Worm (Caenorhabditis elegans) whole organism, L3 larva: ENCODE measurements around the gene col-81.

Experiments used
- R02D3.7 ChIP-seq: fragments of 150-350 bp; optimal IDR thresholded peaks from 2 replicates; lab custom pipeline; 2014; ENCODE audit warnings: missing biosample characterization, missing genetic modification characterization
- ZK546.5 ChIP-seq: sonication (generic microtip); optimal IDR thresholded peaks from 2 replicates; lab custom pipeline; 2017; ENCODE audit warnings: missing biosample characterization, missing genetic modification characterization
- aly-2 ChIP-seq: fragments of 150-350 bp; optimal IDR thresholded peaks from 2 replicates; lab custom pipeline; 2014; ENCODE audit warnings: missing biosample characterization, missing genetic modification characterization
- ama-1 ChIP-seq: fragments of 150-350 bp; optimal IDR thresholded peaks from 2 replicates; lab custom pipeline; 2018
- ceh-28 ChIP-seq: fragments of 150-350 bp; optimal IDR thresholded peaks from 2 replicates; lab custom pipeline; 2014; ENCODE audit warnings: missing biosample characterization, missing genetic modification reagents, missing genetic modification characterization
- ceh-82 ChIP-seq: fragments of 150-350 bp; optimal IDR thresholded peaks from 2 replicates; lab custom pipeline; 2014; ENCODE audit warnings: missing biosample characterization, missing genetic modification characterization
- ceh-9 ChIP-seq: sonication (generic microtip); optimal IDR thresholded peaks from 2 replicates; lab custom pipeline; 2018; ENCODE audit warnings: missing biosample characterization, missing genetic modification characterization
- egl-27 ChIP-seq: sonication (generic microtip); optimal IDR thresholded peaks from 4 replicates; lab custom pipeline; 2017; ENCODE audit warnings: missing biosample characterization, missing genetic modification reagents, missing genetic modification characterization
- egl-5 ChIP-seq: fragments of 150-350 bp; optimal IDR thresholded peaks from 2 replicates; lab custom pipeline; 2017; ENCODE audit warnings: missing biosample characterization, missing genetic modification reagents, missing genetic modification characterization, inconsistent platforms
- elt-1 ChIP-seq: fragments of 150-350 bp; optimal IDR thresholded peaks from 2 replicates; lab custom pipeline; 2014; ENCODE audit warnings: missing biosample characterization, missing genetic modification characterization
- elt-2 ChIP-seq: sonication (generic microtip); optimal IDR thresholded peaks from 2 replicates; lab custom pipeline; 2016; ENCODE audit warnings: missing genetic modification reagents, mild to moderate bottlenecking, missing genetic modification characterization, missing compliant biosample characterization
- eor-1 ChIP-seq, 2 experiments: fragments of 150-350 bp; optimal IDR thresholded peaks; 2 replicates each; lab custom pipeline; 2014 to 2018; ENCODE audit warnings: missing biosample characterization in 2 of 2, missing genetic modification characterization in 2 of 2
- fkh-10 ChIP-seq: sonication (generic microtip); optimal IDR thresholded peaks from 2 replicates; lab custom pipeline; 2017; ENCODE audit warnings: missing biosample characterization, missing genetic modification reagents, missing genetic modification characterization
- fkh-2 ChIP-seq: fragments of 150-350 bp; optimal IDR thresholded peaks from 2 replicates; lab custom pipeline; 2014; ENCODE audit warnings: missing biosample characterization, missing genetic modification reagents, missing genetic modification characterization
- fos-1 ChIP-seq: fragments of 150-350 bp; optimal IDR thresholded peaks from 2 replicates; lab custom pipeline; 2014; ENCODE audit warnings: missing biosample characterization, missing genetic modification characterization
- hmg-11 ChIP-seq: sonication (generic microtip); optimal IDR thresholded peaks from 2 replicates; lab custom pipeline; 2016; ENCODE audit warnings: missing genetic modification characterization, missing compliant biosample characterization
- jun-1 ChIP-seq: fragments of 150-350 bp; optimal IDR thresholded peaks from 2 replicates; lab custom pipeline; 2014; ENCODE audit warnings: missing biosample characterization, missing genetic modification reagents, missing genetic modification characterization
- lin-15B ChIP-seq: fragments of 150-350 bp; optimal IDR thresholded peaks from 2 replicates; lab custom pipeline; 2014; ENCODE audit warnings: missing biosample characterization, missing genetic modification characterization
- lin-39 ChIP-seq: fragments of 150-350 bp; optimal IDR thresholded peaks from 2 replicates; lab custom pipeline; 2018; ENCODE audit warnings: missing biosample characterization, missing genetic modification reagents, missing genetic modification characterization
- mdl-1 ChIP-seq: fragments of 150-350 bp; optimal IDR thresholded peaks from 2 replicates; lab custom pipeline; 2014; ENCODE audit warnings: missing biosample characterization, missing genetic modification characterization
- mml-1 ChIP-seq: fragments of 150-350 bp; sonication (generic microtip); optimal IDR thresholded peaks from 3 replicates; lab custom pipeline; 2014; ENCODE audit warnings: missing biosample characterization, missing genetic modification characterization
- nfya-1 ChIP-seq: sonication (generic microtip); optimal IDR thresholded peaks from 2 replicates; lab custom pipeline; 2017; ENCODE audit warnings: missing genetic modification characterization, mild to moderate bottlenecking, missing compliant biosample characterization, antibody characterized with exemption, moderate library complexity; ENCODE audit not compliant: insufficient read depth
- nhr-11 ChIP-seq: fragments of 150-350 bp; optimal IDR thresholded peaks from 2 replicates; lab custom pipeline; 2014; ENCODE audit warnings: missing biosample characterization, missing genetic modification characterization
- nhr-23 ChIP-seq: fragments of 150-350 bp; optimal IDR thresholded peaks from 2 replicates; lab custom pipeline; 2014; ENCODE audit warnings: missing biosample characterization, missing genetic modification reagents, missing genetic modification characterization
- nhr-25 ChIP-seq: sonication (generic microtip); optimal IDR thresholded peaks from 2 replicates; lab custom pipeline; 2017; ENCODE audit warnings: missing biosample characterization, missing genetic modification characterization
- nhr-28 ChIP-seq: fragments of 150-350 bp; optimal IDR thresholded peaks from 2 replicates; lab custom pipeline; 2014; ENCODE audit warnings: missing biosample characterization, missing genetic modification characterization
- nhr-43 ChIP-seq: sonication (generic microtip); optimal IDR thresholded peaks from 2 replicates; lab custom pipeline; 2016; ENCODE audit warnings: mild to moderate bottlenecking, missing genetic modification characterization, missing compliant biosample characterization; ENCODE audit not compliant: poor library complexity, severe bottlenecking
- nhr-76 ChIP-seq: fragments of 150-350 bp; sonication (generic microtip); optimal IDR thresholded peaks from 5 replicates; lab custom pipeline; 2014; ENCODE audit warnings: missing biosample characterization, missing genetic modification characterization
- pha-4 ChIP-seq: fragments of 150-350 bp; optimal IDR thresholded peaks from 2 replicates; lab custom pipeline; 2014; ENCODE audit warnings: missing biosample characterization, missing genetic modification reagents, missing genetic modification characterization
- skn-1 ChIP-seq: fragments of 150-350 bp; optimal IDR thresholded peaks from 2 replicates; lab custom pipeline; 2014; ENCODE audit warnings: missing biosample characterization, missing genetic modification characterization
- snpc-4 ChIP-seq: fragments of 150-350 bp; optimal IDR thresholded peaks from 2 replicates; lab custom pipeline; 2014; ENCODE audit warnings: missing biosample characterization, missing genetic modification characterization
- tbx-2 ChIP-seq: sonication (generic microtip); optimal IDR thresholded peaks from 2 replicates; lab custom pipeline; 2016; ENCODE audit warnings: mild to moderate bottlenecking, missing genetic modification characterization, missing compliant biosample characterization

The col-81 gene

DNA sequence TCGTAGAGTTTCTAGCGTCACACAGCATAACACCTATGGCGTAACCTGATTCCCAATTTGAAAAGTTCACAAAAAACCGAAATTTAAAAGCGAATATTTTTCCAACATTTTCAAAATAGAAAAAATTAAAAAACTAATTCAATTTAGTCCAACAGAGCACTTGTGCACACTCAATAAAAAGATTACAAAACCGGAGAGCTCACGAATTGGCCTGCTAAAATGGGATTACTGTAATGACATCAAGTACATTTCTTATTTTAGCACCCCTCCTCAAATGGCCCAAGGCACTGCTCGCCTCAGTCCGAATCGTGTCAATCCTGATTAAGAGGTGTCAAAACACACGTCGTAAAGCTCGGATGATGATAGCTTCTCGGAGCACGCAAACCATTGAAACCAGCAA lies 19.2 kb upstream of the col-81 start:
- no peak for TF ChIP-seq snpc-4
- TF ChIP-seq egl-5 (tag; lab: Kevin White, UChicago), result no peak

ce11 chrII:11030297-11030696 lies 16.7 kb upstream of the col-81 start, which contains the start of gene nlp-18:
Gene nlp-18 (minus strand): TSS chrII:11030397.
- TF ChIP-seq ZK546.5 (tag; lab: Kevin White, UChicago), result no peak
- no peak for TF ChIP-seq nfya-1 (tag; lab: Kevin White, UChicago)
- no peak for TF ChIP-seq tbx-2 (tag; lab: Kevin White, UChicago)
- no peak for TF ChIP-seq elt-2 (tag; lab: Kevin White, UChicago)
- no peak for TF ChIP-seq jun-1 (tag; lab: Kevin White, UChicago)
- TF ChIP-seq mml-1 (tag; lab: Kevin White, UChicago), result no peak
- no peak for TF ChIP-seq nhr-11 (tag; lab: Kevin White, UChicago)
- no peak for TF ChIP-seq ceh-9 (tag; lab: Kevin White, UChicago)
- TF ChIP-seq, all 47 proteins: peak for 0

ce11 chrII:11027777-11028176 lies 14.2 kb upstream of the col-81 start:
- no peak for TF ChIP-seq aly-2 (tag; lab: Kevin White, UChicago)
- no peak for TF ChIP-seq fos-1
- no peak for TF ChIP-seq mdl-1
- no peak for TF ChIP-seq nhr-23 (tag; lab: Kevin White, UChicago)
- TF ChIP-seq R02D3.7 (tag; lab: Kevin White, UChicago), result no peak
- no peak for TF ChIP-seq ama-1 (lab: Kevin White, UChicago)

- no peak for TF ChIP-seq tbx-2 (tag; lab: Kevin White, UChicago)
Observed at ce11 chrII:11025566-11025965, 12.0 kb upstream of the col-81 start, which contains the start of gene F33A8.7. Gene F33A8.7 (minus strand): TSS chrII:11025666.

DNA sequence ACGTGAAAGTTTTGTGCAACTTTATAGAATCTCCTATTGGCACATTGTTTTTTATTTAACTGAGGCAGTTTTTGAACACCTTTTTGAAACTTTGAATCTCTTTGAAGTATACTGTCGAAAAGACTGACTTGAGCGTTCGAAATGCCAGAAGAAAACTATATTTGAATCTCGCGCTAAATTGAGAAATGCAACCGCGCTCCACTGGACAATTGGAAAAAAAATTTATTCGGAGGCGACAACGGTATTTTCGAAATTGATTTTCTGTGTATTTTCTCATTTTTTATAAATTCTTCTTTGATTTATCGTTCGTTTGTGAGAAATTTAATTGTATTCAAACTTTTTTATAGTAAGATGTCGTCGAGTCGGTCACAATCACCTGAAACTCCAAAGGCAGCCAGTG lies 8.5 kb upstream of the col-81 start, which contains the start of gene let-858:
let-858 (plus strand) TSS at position 348 of the 400 bp plus-strand sequence.
- no peak for TF ChIP-seq eor-1 (tag; optimal IDR thresholded peaks at IDR 0.05; lab: Kevin White, UChicago)
- TF ChIP-seq fkh-2 (tag; lab: Kevin White, UChicago), result no peak
- peak; percentile 54 for TF ChIP-seq lin-15B (tag; lab: Kevin White, UChicago)
- TF ChIP-seq jun-1 (tag; lab: Kevin White, UChicago), result no peak
- TF ChIP-seq pha-4 (tag; lab: Kevin White, UChicago), result no peak
- TF ChIP-seq hmg-11 (tag; lab: Kevin White, UChicago), result peak; percentile 42
- no peak for TF ChIP-seq skn-1 (tag; lab: Kevin White, UChicago)
- TF ChIP-seq egl-27 (tag; lab: Kevin White, UChicago), result no peak
- TF ChIP-seq lin-39, result peak; percentile 45
- TF ChIP-seq egl-5 (tag; lab: Kevin White, UChicago), result peak; percentile 22
- no peak for TF ChIP-seq fkh-10
- no peak for TF ChIP-seq ceh-82 (tag; lab: Kevin White, UChicago)
- TF ChIP-seq nfya-1 (tag; lab: Kevin White, UChicago), result peak; percentile 67
- TF ChIP-seq snpc-4, result peak; percentile 26
- TF ChIP-seq nhr-28 (tag; lab: Kevin White, UChicago), result no peak
- no peak for TF ChIP-seq mdl-1
- TF ChIP-seq ZK546.5 (tag; lab: Kevin White, UChicago), result no peak
- TF ChIP-seq nhr-25, result peak; percentile 33
- TF ChIP-seq nhr-23 (tag; lab: Kevin White, UChicago), result peak; percentile 70
- TF ChIP-seq ceh-28 (tag; lab: Kevin White, UChicago), result no peak
- peak; percentile 24 for TF ChIP-seq nhr-43 (tag; lab: Kevin White, UChicago)
- TF ChIP-seq nhr-76 (tag; lab: Kevin White, UChicago), result no peak
- no peak for TF ChIP-seq elt-1 (tag; lab: Kevin White, UChicago)
- no peak for TF ChIP-seq ama-1 (lab: Kevin White, UChicago)

ce11 chrII:11020707-11021106 lies 7.1 kb upstream of the col-81 start:
- no peak for TF ChIP-seq tbx-2 (tag; lab: Kevin White, UChicago)
- TF ChIP-seq elt-1 (tag; lab: Kevin White, UChicago), result peak; percentile 76
- TF ChIP-seq nhr-25, result peak; percentile 59
